Fruit fly (Drosophila melanogaster) whole organism, embryonic: ENCODE results near the gene Prp31.

Experiments
- Asciz ChIP-seq: fragments of 200-800 bp; sonication (Bioruptor generic); optimal IDR thresholded peaks from 2 replicates; lab custom pipeline; 2017; ENCODE audit warnings: missing biosample characterization, mild to moderate bottlenecking, missing genetic modification characterization, missing genetic modification reagents
- Atf6 ChIP-seq: fragments of 200-800 bp; sonication (Bioruptor generic); IDR thresholded peaks from 2 replicates; pipeline ENCODE4 v1.3.6; 2022; ENCODE audit warnings: missing biosample characterization, missing genetic modification characterization
- CG10267 ChIP-seq: fragments of 200-800 bp; sonication (Bioruptor generic); optimal IDR thresholded peaks from 2 replicates; lab custom pipeline; 2018; ENCODE audit warnings: missing biosample characterization, mild to moderate bottlenecking, missing genetic modification characterization, moderate library complexity
- CG10366 ChIP-seq: fragments of 200-800 bp; sonication (Bioruptor generic); IDR thresholded peaks from 2 replicates; pipeline ENCODE4 v1.3.6; 2022; ENCODE audit warnings: missing biosample characterization, missing genetic modification characterization
- CG10654 ChIP-seq: fragments of 200-800 bp; sonication (Bioruptor generic); optimal IDR thresholded peaks from 2 replicates; lab custom pipeline; 2016; ENCODE audit warnings: missing biosample characterization, missing genetic modification characterization
- CG10979 ChIP-seq: fragments of 200-800 bp; sonication (Bioruptor generic); optimal IDR thresholded peaks from 2 replicates; lab custom pipeline; 2018; ENCODE audit warnings: missing biosample characterization, mild to moderate bottlenecking, missing genetic modification characterization, moderate library complexity
- CG11085 ChIP-seq: fragments of 200-800 bp; sonication (Bioruptor generic); IDR thresholded peaks from 2 replicates; pipeline ENCODE4 v1.3.6; 2022; ENCODE audit warnings: missing biosample characterization, missing genetic modification characterization
- CG11504 ChIP-seq: fragments of 200-800 bp; sonication (Bioruptor generic); optimal IDR thresholded peaks from 3 replicates; lab custom pipeline; 2019; ENCODE audit warnings: missing biosample characterization, mild to moderate bottlenecking, missing genetic modification characterization, moderate library complexity
- CG11560 ChIP-seq: fragments of 200-800 bp; sonication (Bioruptor generic); IDR thresholded peaks from 3 replicates; pipeline ENCODE4 v1.3.6; 2022; ENCODE audit warnings: missing biosample characterization, missing genetic modification characterization
- CG11696 ChIP-seq: fragments of 200-800 bp; sonication (Bioruptor generic); IDR thresholded peaks from 2 replicates; pipeline ENCODE4 v1.3.6; 2022; ENCODE audit warnings: missing biosample characterization, missing genetic modification characterization
- CG13775 ChIP-seq: fragments of 200-800 bp; sonication (Bioruptor generic); optimal IDR thresholded peaks from 3 replicates; lab custom pipeline; 2017; ENCODE audit warnings: missing biosample characterization, mild to moderate bottlenecking, missing genetic modification characterization
- CG17328 ChIP-seq: fragments of 200-800 bp; sonication (Bioruptor generic); IDR thresholded peaks from 2 replicates; pipeline ENCODE4 v1.3.6; 2022; ENCODE audit warnings: missing biosample characterization, missing genetic modification characterization
- CG17385 ChIP-seq: fragments of 200-800 bp; sonication (Bioruptor generic); optimal IDR thresholded peaks from 3 replicates; lab custom pipeline; 2018; ENCODE audit warnings: missing biosample characterization, mild to moderate bottlenecking, missing genetic modification characterization
- CG17829 ChIP-seq: fragments of 200-800 bp; optimal IDR thresholded peaks from 2 replicates; lab custom pipeline; 2019; ENCODE audit warnings: missing biosample characterization, mild to moderate bottlenecking, missing genetic modification characterization, moderate library complexity
- CG18011 ChIP-seq: fragments of 200-800 bp; sonication (Bioruptor generic); optimal IDR thresholded peaks from 2 replicates; lab custom pipeline; 2017; ENCODE audit warnings: missing biosample characterization, missing genetic modification characterization, mild to moderate bottlenecking, moderate library complexity, missing genotype
- CG18764 ChIP-seq: fragments of 200-800 bp; sonication (Bioruptor generic); optimal IDR thresholded peaks from 3 replicates; lab custom pipeline; 2016; ENCODE audit warnings: missing biosample characterization, missing genetic modification characterization
- CG2712 ChIP-seq: fragments of 200-800 bp; optimal IDR thresholded peaks from 3 replicates; lab custom pipeline; 2019; ENCODE audit warnings: missing biosample characterization, mild to moderate bottlenecking, missing genetic modification characterization, moderate library complexity
- CG3065 ChIP-seq: fragments of 200-800 bp; sonication (Bioruptor generic); optimal IDR thresholded peaks from 2 replicates; lab custom pipeline; 2016; ENCODE audit warnings: missing biosample characterization, missing genetic modification characterization
- CG31441 ChIP-seq: fragments of 200-800 bp; sonication (Bioruptor generic); IDR thresholded peaks from 2 replicates; pipeline ENCODE4 v1.3.6; 2022; ENCODE audit warnings: missing biosample characterization, missing genetic modification characterization
- CG33557 ChIP-seq: fragments of 200-800 bp; sonication (Bioruptor generic); optimal IDR thresholded peaks from 2 replicates; lab custom pipeline; 2019; ENCODE audit warnings: missing biosample characterization, mild to moderate bottlenecking, missing genetic modification characterization, moderate library complexity
- CG3838 ChIP-seq: fragments of 200-800 bp; sonication (Bioruptor generic); optimal IDR thresholded peaks from 3 replicates; lab custom pipeline; 2016; ENCODE audit warnings: missing biosample characterization, missing genetic modification characterization
- CG4730 ChIP-seq: fragments of 200-800 bp; sonication (Bioruptor generic); IDR thresholded peaks from 2 replicates; pipeline ENCODE4 v1.3.6; 2022; ENCODE audit warnings: missing biosample characterization, missing genetic modification characterization
- CG5180 ChIP-seq: fragments of 200-800 bp; sonication (Bioruptor generic); optimal IDR thresholded peaks from 3 replicates; lab custom pipeline; 2017; ENCODE audit warnings: missing biosample characterization, missing genetic modification characterization, mild to moderate bottlenecking, moderate library complexity, missing genetic modification reagents
- CG6791 ChIP-seq: fragments of 200-800 bp; sonication (Bioruptor generic); IDR thresholded peaks from 3 replicates; pipeline ENCODE4 v1.3.6; 2022; ENCODE audit warnings: missing biosample characterization, missing genetic modification characterization; ENCODE audit not compliant: partially characterized antibody
- CG7372 ChIP-seq: fragments of 200-800 bp; sonication (Bioruptor generic); IDR thresholded peaks from 2 replicates; pipeline ENCODE4 v1.3.6; 2022; ENCODE audit warnings: missing biosample characterization, missing genetic modification characterization
- D ChIP-seq, 2 experiments: fragments of 200-800 bp in 1 of 2; fragments of >200 bp in 1 of 2; sonication (Bioruptor generic) in 1 of 2; optimal IDR thresholded peaks; 2 replicates in 1 of 2; 3 replicates in 1 of 2; lab custom pipeline; 2017; ENCODE audit warnings: mild to moderate bottlenecking in 1 of 2, missing biosample characterization in 1 of 2, missing genetic modification characterization in 1 of 2, missing genetic modification reagents in 1 of 2
- Dbx ChIP-seq: fragments of 200-800 bp; sonication (Bioruptor generic); IDR thresholded peaks from 3 replicates; pipeline ENCODE4 v1.3.6; 2022; ENCODE audit warnings: missing biosample characterization, missing genetic modification characterization
- Dek ChIP-seq: fragments of 200-800 bp; sonication (Bioruptor generic); optimal IDR thresholded peaks from 3 replicates; lab custom pipeline; 2019; ENCODE audit warnings: missing biosample characterization, mild to moderate bottlenecking, missing genetic modification characterization, moderate library complexity
- Oli ChIP-seq: fragments of 200-800 bp; sonication (Bioruptor generic); optimal IDR thresholded peaks from 2 replicates; lab custom pipeline; 2018; ENCODE audit warnings: missing biosample characterization, mild to moderate bottlenecking, missing genetic modification characterization, moderate library complexity
- Pdp1 ChIP-seq, 2 experiments: fragments of 200-800 bp; sonication (Bioruptor generic); optimal IDR thresholded peaks; 3 replicates each; lab custom pipeline; 2016; ENCODE audit warnings: missing biosample characterization in 2 of 2, missing genetic modification characterization in 2 of 2, mild to moderate bottlenecking in 1 of 2, moderate library complexity in 1 of 2
- Rx ChIP-seq: fragments of 200-800 bp; sonication (Bioruptor generic); IDR thresholded peaks from 2 replicates; pipeline ENCODE4 v1.3.6; 2022; ENCODE audit warnings: missing biosample characterization, missing genetic modification characterization
- TFAM ChIP-seq: fragments of 200-800 bp; sonication (Bioruptor generic); optimal IDR thresholded peaks from 2 replicates; lab custom pipeline; 2017; ENCODE audit warnings: missing biosample characterization, missing genetic modification characterization, inconsistent platforms
- Usf ChIP-seq: fragments of 200-800 bp; sonication (Bioruptor generic); optimal IDR thresholded peaks from 2 replicates; lab custom pipeline; 2017; ENCODE audit warnings: missing genotype, missing biosample characterization, missing genetic modification characterization
- cad ChIP-seq: fragments of >200 bp; optimal IDR thresholded peaks from 2 replicates; lab custom pipeline; 2017; ENCODE audit warnings: missing biosample characterization, missing genetic modification characterization
- chm ChIP-seq: fragments of 200-800 bp; sonication (Bioruptor generic); IDR thresholded peaks from 2 replicates; pipeline ENCODE4 v1.3.6; 2022; ENCODE audit warnings: missing biosample characterization, missing genetic modification characterization
- ems ChIP-seq: fragments of 200-800 bp; sonication (Bioruptor generic); optimal IDR thresholded peaks from 3 replicates; lab custom pipeline; 2016; ENCODE audit warnings: missing biosample characterization, missing genetic modification characterization
- fd102C ChIP-seq: fragments of 200-800 bp; sonication (Bioruptor generic); optimal IDR thresholded peaks from 2 replicates; lab custom pipeline; 2018; ENCODE audit warnings: missing biosample characterization, mild to moderate bottlenecking, missing genetic modification characterization, moderate library complexity
- ham ChIP-seq: fragments of 200-800 bp; sonication (Bioruptor generic); IDR thresholded peaks from 2 replicates; pipeline ENCODE4 v1.3.6; 2022; ENCODE audit warnings: missing biosample characterization, missing genetic modification characterization
- hb ChIP-seq: fragments of 200-800 bp; sonication (Bioruptor generic); IDR thresholded peaks from 3 replicates; pipeline ENCODE4 v1.3.6; 2022; ENCODE audit warnings: missing biosample characterization, missing genetic modification characterization; ENCODE audit not compliant: partially characterized antibody
- nau ChIP-seq: fragments of 200-800 bp; sonication (Bioruptor generic); optimal IDR thresholded peaks from 3 replicates; lab custom pipeline; 2017; ENCODE audit warnings: missing biosample characterization, mild to moderate bottlenecking, missing genetic modification characterization, missing genetic modification reagents
- nmo ChIP-seq: fragments of 200-800 bp; sonication (Bioruptor generic); optimal IDR thresholded peaks from 2 replicates; lab custom pipeline; 2018; ENCODE audit warnings: missing biosample characterization, mild to moderate bottlenecking, missing genetic modification characterization, moderate library complexity
- pros ChIP-seq: fragments of 200-800 bp; sonication (Bioruptor generic); optimal IDR thresholded peaks from 3 replicates; lab custom pipeline; 2019; ENCODE audit warnings: missing biosample characterization, mild to moderate bottlenecking, missing genetic modification characterization, moderate library complexity
- row ChIP-seq: fragments of 200-800 bp; sonication (Bioruptor generic); IDR thresholded peaks from 3 replicates; pipeline ENCODE4 v1.3.6; 2022; ENCODE audit warnings: missing biosample characterization, missing genetic modification characterization
- run ChIP-seq: fragments of 200-800 bp; sonication (Bioruptor generic); optimal IDR thresholded peaks from 3 replicates; lab custom pipeline; 2018; ENCODE audit warnings: missing biosample characterization, mild to moderate bottlenecking, missing genetic modification characterization
- sc ChIP-seq, 3 experiments: fragments of >200 bp in 2 of 3; fragments of 200-800 bp in 1 of 3; sonication (Bioruptor generic) in 1 of 3; optimal IDR thresholded peaks; 2 replicates in 2 of 3; 3 replicates in 1 of 3; lab custom pipeline; 2017; ENCODE audit warnings: mild to moderate bottlenecking in 1 of 3, missing biosample characterization in 1 of 3, missing genetic modification characterization in 1 of 3, missing genetic modification reagents in 1 of 3
- sens ChIP-seq: fragments of 200-800 bp; sonication (Bioruptor generic); peaks from one replicate; lab custom pipeline; 2016; ENCODE audit warnings: missing biosample characterization, missing genetic modification characterization
- sim ChIP-seq: fragments of 200-800 bp; sonication (Bioruptor generic); IDR thresholded peaks from 2 replicates; pipeline ENCODE4 v1.3.6; 2022; ENCODE audit warnings: missing biosample characterization, missing genetic modification characterization
- sisA ChIP-seq: fragments of 200-800 bp; sonication (Bioruptor generic); IDR thresholded peaks from 2 replicates; pipeline ENCODE4 v1.3.6; 2022; ENCODE audit warnings: missing biosample characterization, missing genetic modification characterization
- tio ChIP-seq: fragments of 200-800 bp; sonication (Bioruptor generic); optimal IDR thresholded peaks from 2 replicates; lab custom pipeline; 2017; ENCODE audit warnings: missing biosample characterization, missing genetic modification characterization, inconsistent platforms
- unpg ChIP-seq: fragments of 200-800 bp; sonication (Bioruptor generic); optimal IDR thresholded peaks from 3 replicates; lab custom pipeline; 2018; ENCODE audit warnings: missing biosample characterization, mild to moderate bottlenecking, missing genetic modification characterization, moderate library complexity
- wor ChIP-seq: fragments of 200-800 bp; sonication (Bioruptor generic); IDR thresholded peaks from 2 replicates; pipeline ENCODE4 v1.3.6; 2022; ENCODE audit warnings: missing biosample characterization, missing genetic modification characterization

Prp31 gene

DNA sequence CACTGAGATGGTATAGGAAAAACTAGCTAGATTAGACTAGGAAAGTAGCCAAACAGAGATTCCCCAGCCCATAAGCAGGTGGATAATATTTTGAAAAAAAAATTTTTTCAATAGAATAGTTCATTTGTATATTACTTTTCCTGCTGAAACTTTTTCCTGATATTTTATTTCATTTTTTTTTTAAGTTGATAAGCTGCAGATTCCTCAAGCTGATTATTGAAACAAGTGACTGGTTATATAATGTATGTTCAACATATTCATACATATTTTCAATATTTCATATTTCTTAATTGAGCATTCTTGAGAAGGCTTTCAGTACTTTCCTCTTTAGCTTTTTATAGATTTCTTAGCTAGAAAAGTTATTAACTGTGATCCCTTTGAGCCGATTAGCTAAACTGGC is 44.2 kb downstream of the Prp31 start (continued):
- TF ChIP-seq CG7372 (GFP tag; lab: Robert Waterston, UW) (no peak), TFAM (GFP tag; lab: Kevin White, UChicago) (no peak), CG11696 (no peak), CG17328 (GFP tag; lab: Robert Waterston, UW) (no peak), CG10979 (tag; lab: Kevin White, UChicago) (peak; percentile 35), hb (no peak), CG5180 (GFP tag; lab: Kevin White, UChicago) (no peak), sc (optimal IDR thresholded peaks at IDR 0.05; lab: Kevin White, UChicago) (no peak), sc (GFP tag; optimal IDR thresholded peaks at IDR 0.05; lab: Kevin White, UChicago) (no peak), CG17829 (tag; lab: Kevin White, UChicago) (peak; percentile 1), CG6791 (GFP tag; lab: Robert Waterston, UW) (no peak), run (tag; lab: Kevin White, UChicago) (no peak), unpg (GFP tag; lab: Kevin White, UChicago) (no peak), Rx (GFP tag; lab: Robert Waterston, UW) (no peak), chm (GFP tag; lab: Robert Waterston, UW) (no peak), CG2712 (tag; lab: Kevin White, UChicago) (peak; percentile 61), Dek (tag; lab: Kevin White, UChicago) (no peak), nmo (GFP tag; lab: Kevin White, UChicago) (peak; percentile 25), sisA (GFP tag; lab: Robert Waterston, UW) (no peak), CG11560 (tag; lab: Robert Waterston, UW) (no peak), CG11085 (GFP tag; lab: Robert Waterston, UW) (no peak), Usf (no peak), CG3838 (GFP tag; lab: Kevin White, UChicago) (no peak), CG18764 (GFP tag; lab: Kevin White, UChicago) (no peak), row (GFP tag; lab: Robert Waterston, UW) (peak; percentile 48), CG13775 (GFP tag; lab: Kevin White, UChicago) (no peak), cad (GFP tag; lab: Kevin White, UChicago) (no peak), Atf6 (GFP tag; lab: Robert Waterston, UW) (no peak), ems (GFP tag; lab: Kevin White, UChicago) (no peak), sens (GFP tag; lab: Kevin White, UChicago) (peak; percentile 80), CG31441 (GFP tag; lab: Robert Waterston, UW) (no peak; the same call in 1 of the 2 replicates), CG10267 (peak; percentile 27), CG33557 (GFP tag; lab: Kevin White, UChicago) (peak; percentile 17), CG10654 (GFP tag; lab: Kevin White, UChicago) (no peak), tio (GFP tag; lab: Kevin White, UChicago) (peak; percentile 31), CG4730 (GFP tag; lab: Robert Waterston, UW) (no peak), CG17385 (GFP tag; lab: Kevin White, UChicago) (no peak), CG18011 (GFP tag; lab: Kevin White, UChicago) (no peak), Dbx (GFP tag; lab: Robert Waterston, UW) (no peak), sim (GFP tag; lab: Robert Waterston, UW) (no peak), fd102C (no peak), CG11504 (tag; lab: Kevin White, UChicago) (peak; percentile 19), Oli (tag; lab: Kevin White, UChicago) (peak; percentile 23), pros (GFP tag; lab: Kevin White, UChicago) (no peak), Pdp1 (GFP tag; optimal IDR thresholded peaks at IDR 0.05; lab: Kevin White, UChicago) (peak in 1 of 2 experiments; percentile 78), nau (GFP tag; lab: Kevin White, UChicago) (no peak), CG10366 (GFP tag; lab: Robert Waterston, UW) (no peak), D (optimal IDR thresholded peaks at IDR 0.05; lab: Kevin White, UChicago) (no peak), D (GFP tag; optimal IDR thresholded peaks at IDR 0.05; lab: Kevin White, UChicago) (no peak), wor (GFP tag; lab: Robert Waterston, UW) (no peak), CG3065 (GFP tag; lab: Kevin White, UChicago) (no peak), ham (no peak), Asciz (GFP tag; lab: Kevin White, UChicago) (no peak)
